Fruit fly (Drosophila melanogaster) Kc167 (cell line): ENCODE data around the gene CG13907.

ENCODE experiments used
- Myc ChIP-seq: fragments of >200 bp; optimal IDR thresholded peaks from 2 replicates; lab custom pipeline; 2017; ENCODE audit warnings: missing external identifiers
- Sin3A ChIP-seq: fragments of >200 bp; optimal IDR thresholded peaks from 2 replicates; lab custom pipeline; 2018; ENCODE audit warnings: missing external identifiers
- h ChIP-seq: fragments of >200 bp; optimal IDR thresholded peaks from 3 replicates; lab custom pipeline; 2018; ENCODE audit warnings: missing external identifiers
- insv ChIP-seq: fragments of >200 bp; optimal IDR thresholded peaks from 3 replicates; lab custom pipeline; 2018; ENCODE audit warnings: missing external identifiers
- psq ChIP-seq: fragments of >200 bp; optimal IDR thresholded peaks from 2 replicates; lab custom pipeline; 2017; ENCODE audit warnings: missing external identifiers
- ttk ChIP-seq: sonication (Bioruptor generic); optimal IDR thresholded peaks from 2 replicates; lab custom pipeline; 2017; ENCODE audit warnings: missing external identifiers

The CG13907 gene

DNA sequence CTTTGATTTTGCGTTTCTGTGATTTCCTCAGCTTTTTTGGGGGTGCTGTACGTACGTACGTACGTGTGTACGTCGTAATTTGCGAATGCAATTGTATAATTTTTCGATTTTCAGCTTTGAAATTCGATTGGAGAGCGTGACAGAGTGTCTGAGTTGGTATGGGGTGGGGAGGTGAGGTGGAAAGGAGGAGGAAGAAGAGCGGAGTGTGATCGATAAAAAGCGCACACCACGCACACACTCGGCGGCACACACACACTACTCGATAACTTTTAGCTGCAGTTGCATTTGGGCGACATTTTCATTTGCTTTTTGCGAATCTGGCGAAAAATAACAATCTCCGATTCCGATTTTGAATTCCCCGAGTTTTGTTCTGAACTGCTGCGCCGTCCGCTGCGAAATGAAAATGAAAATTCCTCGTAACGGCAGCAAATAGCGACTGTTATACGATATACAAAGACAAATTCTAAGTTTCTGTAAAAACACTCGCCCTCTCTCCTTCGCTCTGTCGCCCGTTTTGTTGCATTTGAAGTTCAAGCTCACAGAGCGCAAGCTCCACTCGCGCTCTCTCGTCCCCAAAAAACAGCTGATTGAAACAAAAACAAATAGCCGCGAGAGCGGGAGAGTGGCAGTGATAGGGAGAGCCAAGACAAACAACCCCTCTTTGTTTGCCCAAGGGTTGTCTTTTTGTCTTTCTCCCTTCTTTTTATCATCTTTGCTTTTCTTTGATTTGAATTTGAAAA lies at the start of gene CG13907:
CG13907 (minus strand) TSS at position 518 of the 740 bp plus-strand sequence.
- no peak for TF ChIP-seq Myc (lab: Kevin White, UChicago)
- TF ChIP-seq ttk (lab: Kevin White, UChicago), result no peak
- no peak for TF ChIP-seq h (lab: Kevin White, UChicago)
- no peak for TF ChIP-seq Sin3A (lab: Kevin White, UChicago)
- TF ChIP-seq insv (lab: Kevin White, UChicago), result no peak
- no peak for TF ChIP-seq psq

DNA sequence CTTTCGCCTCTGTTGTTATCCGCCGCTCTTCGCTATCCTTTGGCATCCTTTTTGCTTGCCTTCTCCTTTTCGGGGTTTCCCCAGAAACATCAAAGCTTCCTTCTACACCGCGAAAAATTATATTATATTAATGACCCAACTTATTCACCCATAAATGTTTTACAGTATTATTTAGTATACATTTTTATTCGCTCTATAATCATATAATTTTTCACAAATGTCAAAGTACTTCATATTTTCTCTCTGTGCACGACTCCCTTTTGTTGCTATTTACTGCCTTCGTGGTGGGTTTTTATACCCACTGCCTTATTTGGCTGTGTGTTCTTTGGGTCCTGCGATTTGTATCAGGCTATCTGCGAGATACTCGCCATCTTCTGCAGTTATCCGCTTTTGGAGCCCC lies 35.4 kb upstream of the CG13907 start:
- no peak for TF ChIP-seq psq
- no peak for TF ChIP-seq Sin3A (lab: Kevin White, UChicago)
- TF ChIP-seq Myc (lab: Kevin White, UChicago), result no peak
- no peak for TF ChIP-seq ttk (lab: Kevin White, UChicago)
- TF ChIP-seq h (lab: Kevin White, UChicago), result no peak
- TF ChIP-seq insv (lab: Kevin White, UChicago), result no peak

DNA sequence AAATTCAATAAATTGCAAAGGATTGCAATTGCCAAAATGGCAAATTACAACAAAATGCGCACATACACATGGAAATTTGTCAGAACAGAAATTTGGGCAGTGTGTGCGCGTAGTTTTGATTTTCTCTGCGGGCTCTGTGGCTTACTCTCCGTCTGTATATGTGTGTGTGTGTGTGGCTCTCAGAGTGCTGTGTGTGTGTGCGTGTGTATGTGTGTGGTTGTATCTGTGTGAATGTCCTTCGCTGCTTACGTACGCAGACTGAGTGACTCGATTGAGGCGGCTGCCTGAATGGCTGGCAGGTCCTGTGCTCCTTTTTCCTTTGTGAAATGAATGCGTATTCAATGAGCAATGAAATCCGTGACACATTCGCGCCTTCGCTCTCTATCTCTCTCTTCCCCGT lies 33.0 kb upstream of the CG13907 start:
- TF ChIP-seq insv (lab: Kevin White, UChicago) (no peak), Sin3A (lab: Kevin White, UChicago) (no peak), ttk (lab: Kevin White, UChicago) (no peak), Myc (lab: Kevin White, UChicago) (no peak), psq (no peak), h (lab: Kevin White, UChicago) (no peak)

DNA sequence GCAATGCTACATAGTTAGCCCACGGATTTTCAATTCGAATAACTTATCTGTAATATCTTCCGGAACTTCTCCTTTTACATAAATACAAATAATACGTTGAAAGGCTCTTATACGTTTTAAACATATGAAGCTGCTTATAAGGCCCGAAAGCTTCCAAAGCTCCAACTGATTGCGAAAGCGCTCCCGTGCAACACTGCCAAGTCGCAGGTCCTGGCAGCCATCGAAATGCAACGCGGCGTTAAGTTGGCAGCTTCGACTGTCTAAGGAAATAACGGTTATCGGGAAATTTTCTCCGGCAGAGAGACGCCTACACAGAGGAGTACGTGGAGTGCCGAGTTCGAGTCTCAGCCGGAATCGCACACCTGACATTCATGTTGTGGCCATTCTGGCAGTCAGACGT lies 31.9 kb upstream of the CG13907 start, which contains the start of gene Glut1:
Glut1 (plus strand) TSS at position 393 of the 400 bp plus-strand sequence.
- TF ChIP-seq insv (lab: Kevin White, UChicago) (no peak), h (lab: Kevin White, UChicago) (no peak), ttk (lab: Kevin White, UChicago) (no peak), Sin3A (lab: Kevin White, UChicago) (no peak), psq (no peak), Myc (lab: Kevin White, UChicago) (no peak)

DNA sequence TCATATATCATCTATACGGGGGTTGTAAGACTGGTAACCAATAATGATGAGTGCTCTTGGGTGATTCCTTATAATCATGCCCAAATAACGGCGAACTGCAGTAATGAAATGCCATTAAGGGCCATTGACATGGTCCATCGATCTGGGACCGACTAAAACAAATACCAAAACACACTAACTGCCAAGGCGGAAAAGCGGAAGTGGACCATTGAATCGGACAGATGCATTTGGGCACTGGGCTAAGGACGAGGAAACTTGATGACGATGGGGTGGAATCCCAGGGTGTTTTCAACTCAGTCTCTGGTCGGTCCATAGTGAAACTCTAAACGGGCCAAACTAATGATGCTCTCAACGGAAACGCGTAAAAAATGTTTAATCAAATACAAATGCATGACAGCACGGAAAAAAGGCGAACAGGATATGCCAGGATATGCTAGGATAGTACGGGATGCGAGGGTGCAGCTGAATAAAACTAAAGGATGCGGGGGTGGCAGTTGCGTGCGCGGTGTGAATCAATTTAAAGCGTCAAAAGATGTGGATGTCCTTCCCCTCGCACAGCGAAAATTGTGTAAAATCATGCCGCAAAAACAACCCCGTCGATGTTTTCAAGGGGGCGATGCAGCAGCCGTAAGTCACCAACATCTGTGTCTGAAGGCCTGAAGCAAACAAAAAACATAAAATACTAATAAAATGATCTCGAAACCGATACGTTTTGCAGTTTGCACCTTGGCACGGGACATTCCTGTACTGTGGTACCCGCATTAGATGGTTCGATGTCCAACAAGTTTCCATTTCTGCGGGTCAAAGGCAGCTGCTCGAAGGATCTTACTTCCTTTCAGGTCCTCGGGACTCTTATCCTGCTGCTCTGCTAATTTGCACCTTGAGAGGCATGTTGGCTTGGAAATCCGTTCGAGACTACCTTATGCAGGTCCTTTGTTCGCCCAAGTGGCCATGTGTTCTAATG lies 30.9 kb upstream of the CG13907 start:
- no peak for TF ChIP-seq insv (lab: Kevin White, UChicago)
- no peak for TF ChIP-seq ttk (lab: Kevin White, UChicago)
- TF ChIP-seq Myc (lab: Kevin White, UChicago), result no peak
- TF ChIP-seq Sin3A (lab: Kevin White, UChicago), result no peak
- no peak for TF ChIP-seq psq
- TF ChIP-seq h (lab: Kevin White, UChicago), result no peak

DNA sequence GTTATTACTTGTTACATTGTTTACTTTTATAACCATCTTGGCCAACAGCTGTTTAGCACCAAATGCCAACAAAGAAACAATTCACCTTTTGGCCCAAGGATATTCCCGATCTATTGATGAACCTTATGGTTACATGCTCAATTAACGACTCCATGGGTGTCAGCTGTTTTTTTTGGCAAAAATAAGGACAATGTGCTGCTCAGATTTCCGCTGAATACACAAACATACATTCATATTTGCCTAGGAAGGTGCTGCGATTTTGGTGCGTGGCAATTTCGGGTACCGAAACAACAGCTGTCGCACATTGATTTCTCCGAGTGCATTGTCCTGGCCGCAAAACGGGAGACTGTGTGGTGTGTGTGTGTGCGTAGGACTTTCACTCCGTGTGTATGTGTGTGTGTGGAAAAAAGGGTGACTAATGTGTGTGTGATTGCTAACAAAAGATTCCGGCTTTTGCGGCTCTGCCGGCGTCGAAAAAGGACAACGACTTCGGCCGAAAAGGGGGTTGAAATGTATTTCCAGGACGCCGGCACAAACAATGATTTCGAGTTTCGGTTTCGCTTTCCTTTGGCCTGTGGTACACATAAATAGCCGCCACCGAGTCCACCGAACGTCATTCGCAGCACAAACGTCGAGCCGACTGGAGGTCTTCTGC lies 26.8 kb upstream of the CG13907 start, which contains the start of gene nerfin-1:
nerfin-1 (plus strand) TSS at position 605 of the 655 bp plus-strand sequence.
- TF ChIP-seq psq (no peak), insv (lab: Kevin White, UChicago) (no peak), h (lab: Kevin White, UChicago) (no peak), Sin3A (lab: Kevin White, UChicago) (no peak), Myc (lab: Kevin White, UChicago) (no peak), ttk (lab: Kevin White, UChicago) (no peak)

DNA sequence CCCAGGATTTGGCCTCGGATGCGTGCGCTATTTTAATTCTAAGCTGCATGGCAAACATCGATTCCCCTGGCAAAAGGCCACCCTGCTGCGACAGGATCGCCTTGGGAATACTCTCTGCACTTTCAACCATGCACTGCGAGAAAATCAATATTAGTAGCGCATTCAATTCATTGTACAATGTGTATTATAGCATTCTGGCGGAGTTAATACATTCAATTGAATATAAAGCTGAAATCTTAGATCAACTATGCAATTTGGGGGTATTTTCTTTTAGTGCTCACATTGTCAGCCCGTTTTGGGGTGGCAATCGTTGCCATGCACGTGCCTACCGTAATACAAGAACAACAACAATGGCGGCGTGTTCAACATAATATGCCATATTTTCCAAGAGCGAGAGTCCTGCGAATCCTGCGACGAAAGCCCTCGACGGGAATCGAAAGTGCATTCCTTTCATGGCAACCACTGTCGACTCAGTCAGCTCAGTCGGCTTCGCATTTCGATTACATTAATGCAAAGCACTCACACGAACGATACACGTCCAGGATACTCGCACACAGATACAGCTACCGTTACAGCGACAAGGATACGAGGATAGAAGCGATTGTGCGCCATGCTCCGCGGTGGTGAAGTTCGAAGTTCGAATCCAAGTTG lies 26.0 kb upstream of the CG13907 start:
- TF ChIP-seq h (lab: Kevin White, UChicago), result no peak
- TF ChIP-seq Myc (lab: Kevin White, UChicago), result no peak
- TF ChIP-seq ttk (lab: Kevin White, UChicago), result no peak
- no peak for TF ChIP-seq psq
- TF ChIP-seq Sin3A (lab: Kevin White, UChicago), result no peak
- TF ChIP-seq insv (lab: Kevin White, UChicago), result no peak

DNA sequence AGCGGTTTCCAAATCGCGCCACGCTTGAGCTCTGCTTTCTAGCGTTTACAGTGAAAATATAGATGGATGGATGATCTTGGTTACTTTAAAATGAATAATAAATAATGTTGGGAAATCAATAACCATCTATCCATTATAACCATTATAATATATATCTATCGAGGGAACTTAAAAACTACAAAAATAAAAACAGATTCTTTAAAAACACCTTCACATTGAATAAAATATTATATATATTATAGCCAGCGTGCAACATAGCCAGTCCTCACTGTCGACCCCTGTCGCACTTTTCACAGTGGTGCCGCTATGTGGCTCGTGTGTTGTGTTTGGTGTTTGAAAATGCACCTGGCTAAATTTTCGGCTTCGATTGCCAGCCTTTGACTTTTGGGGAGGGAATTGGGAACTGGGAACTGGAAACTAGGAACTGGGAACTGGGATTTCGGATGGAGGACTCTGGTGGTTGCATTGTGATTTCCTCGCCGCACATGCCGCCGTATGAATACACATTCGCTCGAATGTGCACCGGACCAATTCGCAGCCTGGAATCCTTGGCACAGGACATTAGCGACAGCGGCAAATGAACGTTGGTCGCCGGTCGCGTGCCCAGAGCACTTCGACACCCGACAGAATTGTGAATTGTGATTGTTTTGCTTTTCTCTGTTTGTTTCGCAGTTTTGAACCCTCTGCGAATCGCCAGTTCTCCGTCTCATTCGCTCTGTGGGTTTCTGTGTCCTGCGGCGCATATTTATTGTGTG lies 23.4 kb upstream of the CG13907 start:
- TF ChIP-seq insv (lab: Kevin White, UChicago), result no peak

DNA sequence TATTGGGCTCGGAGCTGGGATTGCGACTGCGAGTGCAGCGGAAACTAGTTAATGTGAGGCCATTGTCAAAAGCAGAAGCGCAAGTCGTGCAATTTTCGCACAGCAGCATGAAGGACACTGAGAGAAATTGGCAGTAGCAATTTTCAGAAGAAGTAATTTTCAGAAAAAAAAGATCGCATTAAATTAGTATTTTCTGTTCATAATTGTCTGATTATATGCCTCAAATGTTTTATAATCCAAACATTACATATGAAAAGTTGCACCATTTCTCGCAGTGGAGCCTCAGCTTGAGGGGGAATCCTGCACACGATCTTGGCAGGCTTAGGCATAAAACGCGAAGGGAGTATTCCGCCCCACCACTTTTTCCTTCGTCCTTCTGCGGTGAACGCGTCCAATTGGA lies 22.6 kb upstream of the CG13907 start:
- TF ChIP-seq h (lab: Kevin White, UChicago) (no peak), psq (no peak), ttk (lab: Kevin White, UChicago) (no peak), Sin3A (lab: Kevin White, UChicago) (no peak), insv (lab: Kevin White, UChicago) (no peak), Myc (lab: Kevin White, UChicago) (no peak)

DNA sequence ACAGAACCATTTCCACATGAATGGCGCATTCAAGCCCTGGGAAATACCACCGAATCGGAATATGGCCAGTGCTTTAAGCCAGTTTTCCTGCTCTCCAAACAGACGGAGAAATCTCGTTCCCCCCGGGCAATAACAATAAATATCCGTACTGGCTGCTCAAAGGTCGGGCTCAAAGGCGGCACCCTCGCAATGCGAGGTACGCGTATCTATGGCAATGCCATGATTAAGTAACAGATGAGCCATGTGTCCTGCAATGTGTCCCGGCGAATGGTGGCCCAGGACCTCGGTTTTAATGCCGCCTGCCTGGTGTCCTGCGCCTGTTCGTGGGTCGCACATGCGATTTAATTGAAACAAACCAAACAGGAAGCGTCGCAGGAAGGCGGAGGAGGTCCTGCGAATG lies 22.1 kb upstream of the CG13907 start:
- no peak for TF ChIP-seq insv (lab: Kevin White, UChicago)
- TF ChIP-seq ttk (lab: Kevin White, UChicago), result no peak
